Worm (Caenorhabditis elegans) whole organism, early embryonic: Measurements from ENCODE around the gene ntc-1.

Source experiments
- ama-1 ChIP-seq: fragments of 150-350 bp; optimal IDR thresholded peaks from 2 replicates; lab custom pipeline; 2014
- ceh-36 ChIP-seq: sonication (generic microtip); optimal IDR thresholded peaks from 2 replicates; lab custom pipeline; 2016; ENCODE audit warnings: missing genetic modification characterization, inconsistent platforms, missing compliant biosample characterization
- pes-1 ChIP-seq: fragments of 200-800 bp; sonication (Bioruptor generic); IDR thresholded peaks from 2 replicates; pipeline ENCODE4 v1.3.6; 2022; ENCODE audit warnings: missing genetic modification reagents, missing genetic modification characterization, missing compliant biosample characterization
- tbx-11 ChIP-seq: fragments of 200-800 bp; sonication (Bioruptor generic); IDR thresholded peaks from 2 replicates; pipeline ENCODE4 v1.3.6; 2022; ENCODE audit warnings: missing genetic modification characterization, missing compliant biosample characterization

- TF ChIP-seq ama-1 (lab: Kevin White, UChicago) = no peak
- TF ChIP-seq tbx-11 (GFP tag; lab: Robert Waterston, UW) = no peak
- TF ChIP-seq ceh-36 (tag; lab: Kevin White, UChicago) = no peak
- TF ChIP-seq pes-1 (GFP tag; lab: Robert Waterston, UW) = no peak
These were observed 36.1 kb downstream of the ntc-1 start for ce11 chrX:4901974-4902373.
